Fruit fly (Drosophila melanogaster): ENCODE measurements around the gene CG7029.

The CG7029 gene

DNA sequence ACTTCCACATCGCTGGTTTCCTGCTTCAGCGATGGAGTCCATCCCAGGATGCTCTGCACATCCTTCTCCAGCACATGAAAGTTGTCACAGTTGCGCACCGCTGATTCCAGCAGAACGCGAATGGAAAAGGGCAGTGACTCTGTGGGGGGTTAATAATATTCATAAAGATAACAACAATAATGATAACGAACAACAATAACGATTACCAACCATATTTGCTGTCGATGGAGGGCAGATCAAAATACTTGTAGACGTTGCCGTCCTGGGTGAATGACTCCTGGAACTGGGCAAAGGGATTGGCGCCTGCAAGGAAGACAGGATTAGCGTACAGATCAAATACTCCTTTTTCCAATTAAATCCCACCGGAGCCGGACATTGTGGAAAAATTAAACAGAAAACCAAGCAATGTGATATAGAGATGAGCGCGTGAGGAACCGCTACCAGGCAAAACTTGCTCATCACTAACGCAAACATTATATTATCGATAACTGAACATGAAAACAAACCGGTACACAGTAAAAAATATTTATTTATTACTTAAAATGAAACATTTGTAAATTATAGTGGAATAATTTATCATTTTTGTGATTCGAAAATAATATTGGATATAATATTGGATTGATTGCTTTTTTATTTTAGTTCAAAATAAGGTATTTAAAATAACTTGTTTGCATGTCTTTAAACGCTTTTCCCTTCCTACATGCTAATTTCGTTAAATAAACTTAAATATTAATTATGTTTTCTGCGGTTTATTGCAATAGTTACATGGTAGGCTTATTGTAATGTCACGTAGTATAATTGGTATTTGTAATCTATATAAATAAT lies 26.3 kb upstream of the CG7029 start, which contains the start of gene Irp-1A:
TSS of gene Irp-1A (minus strand) at position 439 of the 825 bp plus-strand sequence.
- peak; percentile 3 for TF ChIP-seq dmrt93B (GFP tag; optimal IDR thresholded peaks at IDR 0.05)
- TF ChIP-seq h (GFP tag; optimal IDR thresholded peaks at IDR 0.05), result peak; percentile 54
- TF ChIP-seq Myc (optimal IDR thresholded peaks at IDR 0.05), result peak; percentile 26
- peak; percentile 4 for TF ChIP-seq dsf (GFP tag; optimal IDR thresholded peaks at IDR 0.05; ENCODE audit: borderline replicate concordance)
- no peak for TF ChIP-seq tai (GFP tag; optimal IDR thresholded peaks at IDR 0.05)
- TF ChIP-seq ey (GFP tag; optimal IDR thresholded peaks at IDR 0.05), result peak; percentile 23
- TF ChIP-seq Abd-B (GFP tag; optimal IDR thresholded peaks at IDR 0.05), result no peak
- TF ChIP-seq dl (GFP tag; optimal IDR thresholded peaks at IDR 0.05; ENCODE audit: insufficient read depth in 1 of 2, partially characterized antibody in 2 of 2), result no peak
- no peak for TF ChIP-seq Hr78 (GFP tag; optimal IDR thresholded peaks at IDR 0.05)
- TF ChIP-seq woc (GFP tag; optimal IDR thresholded peaks at IDR 0.05), result peak; percentile 63
- TF ChIP-seq CG32264 (GFP tag; optimal IDR thresholded peaks at IDR 0.05), result peak; percentile 27
- TF ChIP-seq fru (GFP tag; optimal IDR thresholded peaks at IDR 0.05), result peak; percentile 51
- TF ChIP-seq usp (GFP tag; optimal IDR thresholded peaks at IDR 0.05), result no peak
- TF ChIP-seq rgr (GFP tag; optimal IDR thresholded peaks at IDR 0.05), result peak; percentile 72
- no peak for TF ChIP-seq Dif (GFP tag; optimal IDR thresholded peaks at IDR 0.05; ENCODE audit: partially characterized antibody)
- peak; percentile 16 for TF ChIP-seq br (GFP tag; optimal IDR thresholded peaks at IDR 0.05)
- peak; percentile 55 for TF ChIP-seq sv (GFP tag; optimal IDR thresholded peaks at IDR 0.05)
- TF ChIP-seq Vsx2 (GFP tag; optimal IDR thresholded peaks at IDR 0.05; ENCODE audit: partially characterized antibody), result no peak
- TF ChIP-seq psq (GFP tag; optimal IDR thresholded peaks at IDR 0.05), result peak; percentile 62
- peak; percentile 75 for TF ChIP-seq Sp1 (GFP tag; optimal IDR thresholded peaks at IDR 0.05)
- peak in 1 of 2 experiments; percentile 73 for TF ChIP-seq foxo (GFP tag; optimal IDR thresholded peaks at IDR 0.05)
- no peak for TF ChIP-seq N (GFP tag; optimal IDR thresholded peaks at IDR 0.05)
- TF ChIP-seq Mio (GFP tag; optimal IDR thresholded peaks at IDR 0.05), result no peak
- TF ChIP-seq Dfd (GFP tag; optimal IDR thresholded peaks at IDR 0.05), result no peak
- TF ChIP-seq CG9705 (GFP tag; optimal IDR thresholded peaks at IDR 0.05), result peak; percentile 3
- TF ChIP-seq OdsH (GFP tag; optimal IDR thresholded peaks at IDR 0.05), result peak; percentile 54
- no peak for TF ChIP-seq pan (optimal IDR thresholded peaks at IDR 0.05)
- TF ChIP-seq Hnf4 (GFP tag; optimal IDR thresholded peaks at IDR 0.05), result no peak
- no peak for TF ChIP-seq GATAd (GFP tag; optimal IDR thresholded peaks at IDR 0.05)
- no peak for TF ChIP-seq Rel (GFP tag; optimal IDR thresholded peaks at IDR 0.05)
- TF ChIP-seq Rel (tag; optimal IDR thresholded peaks at IDR 0.05), result peak; percentile 37
- no peak for TF ChIP-seq brk (GFP tag; optimal IDR thresholded peaks at IDR 0.05)
- peak; percentile 9 for TF ChIP-seq sage (GFP tag; optimal IDR thresholded peaks at IDR 0.05)
- TF ChIP-seq Jra (GFP tag; optimal IDR thresholded peaks at IDR 0.05), result peak; percentile 40
- TF ChIP-seq HLH106 (tag; optimal IDR thresholded peaks at IDR 0.05), result peak; percentile 68
- TF ChIP-seq Hr83 (GFP tag; optimal IDR thresholded peaks at IDR 0.05; ENCODE audit: poor library complexity, severe bottlenecking), result peak; percentile 80

DNA sequence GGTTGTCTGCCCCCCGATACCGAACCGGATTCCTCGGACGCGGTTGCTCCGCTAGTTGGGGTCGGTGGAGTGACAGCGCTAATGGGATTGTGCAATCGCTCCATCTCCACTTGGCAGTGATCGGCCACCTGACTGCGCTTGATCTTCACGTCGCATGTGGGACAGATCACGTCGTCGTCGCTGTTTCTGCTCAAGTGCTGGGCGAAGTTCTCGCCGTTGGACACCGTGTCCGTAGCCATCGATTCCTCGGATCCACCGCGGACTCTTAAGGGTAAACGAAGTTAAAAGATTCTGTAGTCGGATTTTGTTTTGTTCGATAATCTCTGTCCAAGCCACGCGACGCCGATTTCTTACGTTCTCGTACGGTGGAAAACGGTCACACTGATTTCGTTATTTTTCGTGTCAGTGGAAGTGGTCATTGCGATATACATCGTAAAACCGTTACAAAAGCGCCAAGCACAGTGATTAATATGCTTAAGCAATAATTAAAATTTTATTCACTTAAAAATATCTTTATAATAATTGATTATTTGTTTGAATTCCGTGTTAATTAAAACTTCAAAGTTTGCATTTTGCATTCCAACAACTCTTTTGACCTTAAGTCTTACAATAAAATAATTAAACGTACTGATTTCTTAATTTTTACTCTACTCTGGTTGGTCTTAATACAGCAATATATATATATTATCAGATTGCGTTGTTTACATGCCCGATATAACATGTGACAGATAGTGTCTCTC lies 24.5 kb upstream of the CG7029 start, which contains the start of gene RNF220:
TSS of gene RNF220 (minus strand) at position 384 of the 740 bp plus-strand sequence.
- TF ChIP-seq CrebA (GFP tag; optimal IDR thresholded peaks at IDR 0.05; ENCODE audit: borderline replicate concordance), result no peak
- no peak for TF ChIP-seq CG9705 (GFP tag; optimal IDR thresholded peaks at IDR 0.05)
- peak; percentile 15 for TF ChIP-seq fru (GFP tag; optimal IDR thresholded peaks at IDR 0.05)
- TF ChIP-seq Myc (optimal IDR thresholded peaks at IDR 0.05), result peak; percentile 32
- TF ChIP-seq HLH106 (tag; optimal IDR thresholded peaks at IDR 0.05), result peak; percentile 30
